Worm (Caenorhabditis elegans): ENCODE results near the gene gtf-2H3.
A peak's percentile ranks its signal among the peaks of the same experiment; 100 is the strongest.

The gtf-2H3 gene

ce11 chrIII:10153003-10153402, 33.1 kb upstream of the gtf-2H3 start (continued):
- TF ChIP-seq nhr-6 (tag; optimal IDR thresholded peaks at IDR 0.05) = peak; percentile 64
- no peak for TF ChIP-seq nhr-21 (tag; optimal IDR thresholded peaks at IDR 0.05)
- no peak for TF ChIP-seq elt-1 (tag; optimal IDR thresholded peaks at IDR 0.05)
- TF ChIP-seq mbf-1 (tag; optimal IDR thresholded peaks at IDR 0.05) = no peak
- TF ChIP-seq nhr-12 (tag; optimal IDR thresholded peaks at IDR 0.05) = no peak
- peak; percentile 11 for TF ChIP-seq lin-11 (tag; optimal IDR thresholded peaks at IDR 0.05)
- no peak for TF ChIP-seq peb-1 (tag; optimal IDR thresholded peaks at IDR 0.05)
- TF ChIP-seq alr-1 (tag; optimal IDR thresholded peaks at IDR 0.05) = no peak
- TF ChIP-seq nhr-11 (tag; optimal IDR thresholded peaks at IDR 0.05) = no peak
- TF ChIP-seq elt-3 (tag; optimal IDR thresholded peaks at IDR 0.05) = no peak
- no peak for TF ChIP-seq lin-39 (tag; optimal IDR thresholded peaks at IDR 0.05)

- TF ChIP-seq nhr-12 (tag; optimal IDR thresholded peaks at IDR 0.05) (no peak), crh-2 (tag; optimal IDR thresholded peaks at IDR 0.05) (no peak), blmp-1 (tag; optimal IDR thresholded peaks at IDR 0.05; ENCODE audit: insufficient read depth) (no peak), alr-1 (tag; optimal IDR thresholded peaks at IDR 0.05) (no peak), mdl-1 (tag; optimal IDR thresholded peaks at IDR 0.05) (no peak), unc-55 (GFP tag; optimal IDR thresholded peaks at IDR 0.05) (no peak), lsy-2 (tag; optimal IDR thresholded peaks at IDR 0.05) (no peak), ama-1 (optimal IDR thresholded peaks at IDR 0.05) (no peak), lin-39 (tag; optimal IDR thresholded peaks at IDR 0.05) (no peak), unc-62 (GFP tag; optimal IDR thresholded peaks at IDR 0.05) (no peak), nhr-6 (tag; optimal IDR thresholded peaks at IDR 0.05) (no peak), snpc-4 (tag; optimal IDR thresholded peaks at IDR 0.05) (no peak), ceh-82 (tag; optimal IDR thresholded peaks at IDR 0.05) (no peak), skn-1 (tag; optimal IDR thresholded peaks at IDR 0.05) (no peak), lin-13 (GFP tag; optimal IDR thresholded peaks at IDR 0.05) (no peak)
These were observed 32.5 kb upstream of the gtf-2H3 start, which contains the start of gene nac-3 for ce11 chrIII:10152495-10152894. Gene nac-3 (plus strand): TSS chrIII:10152795.

ce11 chrIII:10151719-10152118, 31.8 kb upstream of the gtf-2H3 start:
- peak; percentile 10 for TF ChIP-seq sma-9 (GFP tag; optimal IDR thresholded peaks at IDR 0.05)
- TF ChIP-seq sma-9 (tag; optimal IDR thresholded peaks at IDR 0.05) = no peak
- TF ChIP-seq R02D3.7 (tag; optimal IDR thresholded peaks at IDR 0.05) = no peak
- TF ChIP-seq ztf-1 (GFP tag; conservative IDR thresholded peaks at IDR 0.05) = no peak
- TF ChIP-seq nhr-129 (tag; optimal IDR thresholded peaks at IDR 0.05) = peak; percentile 23
- no peak for TF ChIP-seq ztf-4 (tag; optimal IDR thresholded peaks at IDR 0.05)
- TF ChIP-seq elt-1 (tag; optimal IDR thresholded peaks at IDR 0.05) = no peak
- TF ChIP-seq nhr-23 (tag; optimal IDR thresholded peaks at IDR 0.05) = no peak
- TF ChIP-seq Y55F3AM.14 (GFP tag; optimal IDR thresholded peaks at IDR 0.05) = peak; percentile 9
- no peak for TF ChIP-seq mbf-1 (tag; optimal IDR thresholded peaks at IDR 0.05)
- peak; percentile 73 for TF ChIP-seq zag-1 (tag; optimal IDR thresholded peaks at IDR 0.05)
- TF ChIP-seq nhr-10 (tag; optimal IDR thresholded peaks at IDR 0.05) = no peak
- no peak for TF ChIP-seq ZK546.5 (tag; optimal IDR thresholded peaks at IDR 0.05)
- no peak for TF ChIP-seq lin-39 (tag; optimal IDR thresholded peaks at IDR 0.05)
- TF ChIP-seq mab-5 (tag; optimal IDR thresholded peaks at IDR 0.05) = peak; percentile 27
- peak; percentile 15 for TF ChIP-seq lin-11 (tag; optimal IDR thresholded peaks at IDR 0.05)
- no peak for TF ChIP-seq unc-62 (GFP tag; optimal IDR thresholded peaks at IDR 0.05)
- peak; percentile 46 for TF ChIP-seq crh-2 (tag; optimal IDR thresholded peaks at IDR 0.05)
- peak; percentile 70 for TF ChIP-seq C34F6.9 (tag; optimal IDR thresholded peaks at IDR 0.05)
- TF ChIP-seq elt-3 (tag; optimal IDR thresholded peaks at IDR 0.05) = no peak
- TF ChIP-seq unc-55 (GFP tag; optimal IDR thresholded peaks at IDR 0.05) = peak; percentile 58
- no peak for TF ChIP-seq dmd-4 (tag; optimal IDR thresholded peaks at IDR 0.05)
- peak; percentile 14 for TF ChIP-seq F13H6.1 (tag; optimal IDR thresholded peaks at IDR 0.05)
- no peak for TF ChIP-seq nhr-11 (tag; optimal IDR thresholded peaks at IDR 0.05)
- no peak for TF ChIP-seq snpc-4 (tag; optimal IDR thresholded peaks at IDR 0.05)
- peak in 1 of 2 experiments; percentile 46 for TF ChIP-seq lsy-2 (tag; optimal IDR thresholded peaks at IDR 0.05)
- peak; percentile 14 for TF ChIP-seq sem-4 (tag; optimal IDR thresholded peaks at IDR 0.05)

ce11 chrIII:10150710-10151109, 30.8 kb upstream of the gtf-2H3 start:
- TF ChIP-seq C34F6.9 (tag; optimal IDR thresholded peaks at IDR 0.05) = peak; percentile 30
- TF ChIP-seq egl-27 (tag; optimal IDR thresholded peaks at IDR 0.05) = no peak
- peak; percentile 35 for TF ChIP-seq sma-9 (GFP tag; optimal IDR thresholded peaks at IDR 0.05)
- no peak for TF ChIP-seq sma-9 (tag; optimal IDR thresholded peaks at IDR 0.05)
- TF ChIP-seq lin-11 (tag; optimal IDR thresholded peaks at IDR 0.05) = peak; percentile 19
- no peak for TF ChIP-seq nhr-25 (tag; optimal IDR thresholded peaks at IDR 0.05)
- no peak for TF ChIP-seq peb-1 (tag; optimal IDR thresholded peaks at IDR 0.05)
- no peak for TF ChIP-seq nhr-21 (tag; optimal IDR thresholded peaks at IDR 0.05)
- TF ChIP-seq nhr-10 (tag; optimal IDR thresholded peaks at IDR 0.05) = no peak
- TF ChIP-seq lsy-2 (tag; optimal IDR thresholded peaks at IDR 0.05) = peak in 1 of 2 experiments; percentile 38
- no peak for TF ChIP-seq unc-39 (tag; optimal IDR thresholded peaks at IDR 0.05)
- no peak for TF ChIP-seq F13H6.1 (tag; optimal IDR thresholded peaks at IDR 0.05)
- no peak for TF ChIP-seq R02D3.7 (tag; optimal IDR thresholded peaks at IDR 0.05)
